Worm (Caenorhabditis elegans) whole organism, L4/young adult: ENCODE data around the gene egg-1.
A peak's percentile ranks its signal among the peaks of the same experiment; 100 is the strongest.

Source experiments
- W03F9.2 ChIP-seq: fragments of 150-350 bp; optimal IDR thresholded peaks from 2 replicates; lab custom pipeline; 2014; ENCODE audit warnings: missing biosample characterization, missing genetic modification characterization
- dao-5 ChIP-seq: sonication (generic microtip); optimal IDR thresholded peaks from 2 replicates; lab custom pipeline; 2016; ENCODE audit warnings: missing genotype, missing genetic modification characterization, moderate library complexity, missing compliant biosample characterization
- him-1 ChIP-seq: sonication (generic microtip); optimal IDR thresholded peaks from 2 replicates; lab custom pipeline; 2016; ENCODE audit warnings: missing genotype, missing genetic modification reagents, missing genetic modification characterization, missing compliant biosample characterization

Gene egg-1

DNA sequence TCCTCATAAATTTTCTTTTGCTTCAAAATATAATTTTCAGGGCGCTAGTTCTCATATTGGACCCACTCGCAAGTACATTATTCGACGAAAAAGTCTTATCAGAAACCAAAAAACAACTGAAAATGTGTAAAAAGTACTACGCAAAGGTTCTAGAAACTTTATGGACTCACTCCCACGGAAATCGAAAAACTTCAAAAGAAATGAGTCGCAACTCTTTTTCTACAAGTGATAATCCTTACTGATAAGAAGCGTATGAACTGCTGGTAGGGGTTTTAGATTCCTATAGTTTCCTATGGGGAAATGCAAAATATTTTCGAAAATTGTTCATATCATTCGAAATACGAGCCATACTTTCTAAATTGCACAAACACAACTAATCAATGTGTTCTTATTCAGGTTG lies 16.6 kb downstream of the egg-1 start, which contains the start of gene B0244.5:
TSS of gene B0244.5 (plus strand) at position 301 of the 400 bp plus-strand sequence.
- TF ChIP-seq dao-5: no peak
- TF ChIP-seq him-1: no peak
- TF ChIP-seq W03F9.2: no peak

DNA sequence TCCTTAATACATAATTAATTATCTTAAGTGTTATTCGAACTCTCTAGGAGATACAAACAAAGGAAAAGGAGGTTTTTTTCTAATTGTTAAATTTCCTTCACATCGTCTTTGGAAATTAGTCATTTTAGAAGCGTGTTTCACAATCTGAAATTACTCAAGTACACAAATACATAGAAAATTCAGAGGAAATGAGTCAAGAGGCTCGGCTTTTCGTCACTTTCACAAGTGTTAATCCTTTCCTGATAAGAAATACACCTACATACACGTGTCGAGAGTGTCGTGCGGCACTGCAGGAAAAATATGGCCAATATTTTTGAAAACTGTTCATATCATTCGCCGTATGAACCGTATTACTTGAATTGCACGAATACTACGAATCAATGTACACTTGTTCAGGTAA lies 19.2 kb downstream of the egg-1 start, which contains the start of gene B0244.4:
TSS of gene B0244.4 (plus strand) at position 301 of the 400 bp plus-strand sequence.
- TF ChIP-seq him-1: no peak
- no peak for TF ChIP-seq dao-5
- TF ChIP-seq W03F9.2: no peak

DNA sequence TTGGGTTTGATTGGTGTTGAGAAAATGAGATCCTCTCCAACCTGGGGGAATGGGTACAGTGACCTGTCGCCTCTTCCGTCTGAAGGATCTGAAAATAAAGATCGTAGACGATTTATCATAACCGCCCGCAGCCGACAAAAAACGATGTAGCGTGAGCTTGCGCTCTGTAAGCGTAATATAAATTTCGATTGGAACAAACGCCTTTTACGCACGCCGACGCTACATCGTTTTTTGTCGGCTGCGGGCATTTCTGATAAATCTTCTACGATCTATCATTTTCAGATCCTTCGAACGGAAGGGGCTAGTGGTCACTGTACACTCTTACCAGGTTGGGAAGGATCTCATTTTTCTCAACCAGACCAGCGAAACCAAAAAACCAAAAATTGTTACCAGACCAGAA lies 20.4 kb downstream of the egg-1 start:
- TF ChIP-seq him-1 (no peak), dao-5 (no peak), W03F9.2 (no peak)

DNA sequence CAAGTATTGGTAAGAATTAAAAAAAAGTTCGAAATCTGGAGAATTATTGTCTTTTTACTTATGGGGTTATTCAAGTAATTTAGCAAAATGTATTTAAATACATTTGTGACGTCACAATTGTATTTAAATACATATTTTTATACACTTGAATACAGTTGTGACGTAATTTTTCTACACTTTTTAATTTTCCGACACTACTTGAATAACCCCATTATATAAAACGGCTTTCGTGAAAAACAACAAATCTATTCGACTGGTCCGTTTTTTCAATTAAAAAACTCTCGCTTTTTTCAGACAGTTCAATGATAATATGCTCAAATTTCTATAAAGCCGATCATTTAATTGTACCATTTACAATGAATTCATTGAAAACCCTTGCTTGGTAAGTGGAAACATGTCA lies 22.5 kb downstream of the egg-1 start:
- no peak for TF ChIP-seq him-1
- TF ChIP-seq W03F9.2: no peak
- TF ChIP-seq dao-5: no peak

DNA sequence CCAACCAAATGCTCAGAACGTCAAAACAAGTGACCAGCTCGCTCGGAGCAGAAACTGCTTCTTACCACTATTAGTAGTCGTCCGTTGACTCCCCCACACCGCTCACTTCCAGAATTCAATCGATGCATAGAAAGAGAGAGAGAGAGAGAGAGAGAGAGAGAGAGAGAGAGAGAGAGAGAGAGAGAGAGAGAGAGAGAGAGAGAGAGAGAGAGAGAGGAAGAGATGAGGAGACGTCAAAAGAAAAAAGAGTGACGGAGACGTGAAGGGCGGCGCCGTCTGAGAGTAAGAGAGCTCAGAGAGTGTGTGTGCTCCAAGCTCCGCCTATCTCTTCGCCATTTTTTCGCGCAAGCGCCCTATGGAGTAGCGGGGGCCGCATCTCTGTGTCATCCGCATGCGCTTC lies 27.2 kb downstream of the egg-1 start, which contains the start of gene ida-1:
TSS of gene ida-1 (plus strand) at position 336 of the 400 bp plus-strand sequence.
- peak; percentile 41 for TF ChIP-seq him-1
- TF ChIP-seq W03F9.2: no peak
- TF ChIP-seq dao-5: no peak

DNA sequence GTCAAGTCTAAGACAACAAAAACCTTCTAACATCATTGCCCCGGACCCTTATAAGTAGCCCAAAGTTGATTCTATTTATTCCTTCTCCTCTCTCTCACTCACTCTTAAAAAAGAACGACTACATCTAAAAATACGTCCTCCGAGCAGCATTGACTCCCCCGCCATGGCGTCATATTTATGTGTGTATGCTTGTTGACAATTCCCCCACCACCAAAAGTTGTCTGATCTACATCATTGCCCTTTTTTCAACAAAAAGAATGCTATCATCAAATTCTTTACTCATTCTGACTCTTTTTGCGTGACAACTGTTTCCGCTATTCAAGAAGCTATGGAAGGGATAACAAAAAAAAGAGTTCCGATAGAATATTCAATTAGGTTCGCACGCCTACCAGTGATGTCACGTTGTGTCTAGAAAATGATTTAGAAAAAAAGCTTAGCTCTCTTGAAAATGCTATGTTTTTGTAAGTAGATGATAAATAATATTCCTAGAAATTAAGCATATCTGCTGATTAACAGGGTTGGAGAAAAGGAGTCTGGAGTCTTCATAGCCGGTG lies 29.6 kb downstream of the egg-1 start:
- no peak for TF ChIP-seq him-1
- no peak for TF ChIP-seq W03F9.2
- TF ChIP-seq dao-5: no peak

DNA sequence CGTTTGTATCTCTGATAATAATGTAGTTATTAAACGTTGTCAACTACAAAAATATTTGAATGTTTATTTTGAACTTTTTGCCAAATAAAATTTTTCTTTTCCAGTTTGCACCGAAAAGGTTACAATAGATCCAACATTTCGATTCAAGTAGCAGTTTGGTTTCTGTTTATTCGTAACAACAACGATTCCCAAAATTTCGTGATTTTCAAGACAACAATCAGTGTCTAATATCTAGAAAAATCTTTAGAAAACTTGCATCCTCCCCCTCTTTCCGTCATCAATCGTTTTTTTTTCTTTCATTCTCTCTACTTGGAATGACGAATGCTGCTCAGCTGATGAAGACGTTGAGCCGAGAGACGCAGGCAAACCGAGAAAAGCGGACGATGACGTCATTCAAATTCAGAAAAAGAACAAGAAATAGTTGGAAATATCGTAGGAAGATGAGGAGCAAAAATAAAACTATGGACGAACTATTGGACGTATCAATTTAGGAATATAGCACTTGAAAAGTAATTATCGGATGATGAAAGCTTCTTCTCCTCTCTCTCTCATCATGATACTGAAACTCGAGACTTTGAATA lies 30.6 kb downstream of the egg-1 start:
- TF ChIP-seq dao-5 (no peak), him-1 (peak; percentile 64), W03F9.2 (peak; percentile 5)

DNA sequence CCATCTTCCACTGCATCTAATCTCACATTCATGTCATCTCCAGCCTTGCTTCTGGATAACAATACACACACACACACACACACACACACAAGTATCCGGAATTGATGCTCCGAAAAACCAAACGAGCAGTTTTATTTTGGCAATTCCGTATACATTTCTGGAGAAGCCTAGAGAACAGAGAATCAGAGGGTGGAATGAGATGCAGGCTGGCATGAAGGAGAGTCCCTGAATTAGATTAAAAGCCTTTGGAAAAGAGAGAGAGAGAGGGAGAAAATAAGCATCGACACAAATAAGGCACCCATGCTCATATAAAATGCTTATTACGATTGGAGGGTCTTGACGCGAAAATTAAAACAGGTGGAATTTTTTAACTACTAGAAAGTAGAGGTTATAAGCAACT lies 32.7 kb downstream of the egg-1 start:
- TF ChIP-seq him-1: no peak
- TF ChIP-seq W03F9.2: no peak
- no peak for TF ChIP-seq dao-5

DNA sequence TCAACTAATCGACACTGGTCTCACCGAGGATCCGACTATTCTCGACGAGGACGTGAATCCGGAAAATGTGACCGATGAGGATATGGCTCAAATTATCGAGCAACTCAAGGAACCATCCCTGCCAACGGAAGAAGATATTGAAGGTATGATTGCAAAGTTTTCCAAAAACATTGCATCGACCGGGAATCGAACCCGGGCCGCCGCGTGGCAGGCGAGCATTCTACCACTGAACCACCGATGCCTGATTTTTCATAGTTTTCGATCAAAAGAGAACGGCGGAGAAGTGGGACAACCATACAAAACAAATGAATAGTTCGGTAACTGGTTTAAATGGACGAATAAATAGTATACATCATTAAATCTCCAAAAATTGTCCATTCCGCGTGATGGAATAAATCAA lies 33.9 kb downstream of the egg-1 start:
- TF ChIP-seq dao-5: no peak
- no peak for TF ChIP-seq him-1
- no peak for TF ChIP-seq W03F9.2

DNA sequence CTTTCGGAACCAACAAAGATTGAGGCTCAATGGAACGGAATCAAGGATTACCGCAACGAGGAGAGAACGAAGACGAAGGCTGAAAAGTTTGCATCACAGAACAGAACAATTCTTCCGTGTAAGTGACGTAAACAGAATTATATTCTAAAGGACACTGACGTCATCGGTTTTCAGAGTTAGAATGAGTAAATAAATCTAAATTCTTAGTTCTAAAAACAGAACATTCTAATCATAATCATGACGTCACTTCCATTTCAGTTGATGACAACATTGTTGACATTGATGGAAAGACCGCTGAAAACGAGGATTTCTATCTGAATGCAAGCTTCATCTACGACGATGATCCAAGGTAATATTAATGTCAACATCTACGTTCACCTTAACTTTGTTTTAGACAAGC lies 36.0 kb downstream of the egg-1 start:
- no peak for TF ChIP-seq him-1
- no peak for TF ChIP-seq dao-5
- no peak for TF ChIP-seq W03F9.2

DNA sequence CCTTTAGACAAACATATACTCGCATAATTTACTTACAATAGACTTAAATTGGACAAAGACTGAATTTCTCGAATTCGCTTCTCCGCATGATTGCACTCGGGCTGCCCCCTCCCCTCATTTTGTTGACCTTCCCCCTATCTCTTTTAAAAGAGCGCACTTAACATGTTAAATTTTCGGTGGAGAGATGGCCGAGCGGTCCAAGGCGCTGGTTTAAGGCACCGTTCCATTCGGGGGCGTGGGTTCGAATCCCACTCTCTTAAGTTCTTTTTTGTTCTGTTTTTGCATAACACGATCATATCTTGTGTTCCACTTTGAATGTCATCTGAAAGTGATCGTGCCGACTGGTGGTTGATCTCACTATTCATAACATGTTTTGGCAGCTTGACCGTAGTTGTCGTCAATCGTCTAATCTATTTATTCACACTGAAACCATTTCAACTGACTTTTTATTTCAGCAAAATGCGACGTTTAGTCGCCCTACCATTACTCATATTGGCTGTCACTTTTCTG lies 41.8 kb downstream of the egg-1 start, which contains the start of gene cutl-23:
TSS of gene cutl-23 (plus strand) at position 460 of the 510 bp plus-strand sequence.
- TF ChIP-seq W03F9.2: no peak
- TF ChIP-seq dao-5: no peak
- no peak for TF ChIP-seq him-1
